Fruit fly (Drosophila melanogaster) whole organism, embryonic: ENCODE measurements around the gene CG42535.

ENCODE experiments used
- Aef1 ChIP-seq: fragments of 200-800 bp; sonication (Bioruptor generic); IDR thresholded peaks from 3 replicates; pipeline ENCODE4 v1.3.6; 2022; ENCODE audit warnings: missing biosample characterization, missing genetic modification characterization
- Awh ChIP-seq: fragments of 200-800 bp; sonication (Bioruptor generic); IDR thresholded peaks from 2 replicates; pipeline ENCODE4, ENCODE4 v1.3.6; 2022; ENCODE audit warnings: missing biosample characterization, missing genetic modification characterization
- CG1024 ChIP-seq: fragments of 200-800 bp; sonication (Bioruptor generic); IDR thresholded peaks from 2 replicates; pipeline ENCODE4 v1.3.6; 2022; ENCODE audit warnings: missing biosample characterization, missing genetic modification characterization
- CG10321 ChIP-seq: fragments of 200-800 bp; sonication (Bioruptor generic); IDR thresholded peaks from 2 replicates; pipeline ENCODE4 v1.3.6; 2022; ENCODE audit warnings: missing biosample characterization, missing genetic modification characterization
- CG10654 ChIP-seq: fragments of 200-800 bp; sonication (Bioruptor generic); optimal IDR thresholded peaks from 2 replicates; lab custom pipeline; 2016; ENCODE audit warnings: missing biosample characterization, missing genetic modification characterization
- CG11723 ChIP-seq: fragments of 200-800 bp; sonication (Bioruptor generic); optimal IDR thresholded peaks from 2 replicates; lab custom pipeline; 2017; ENCODE audit warnings: missing biosample characterization, mild to moderate bottlenecking, missing genetic modification characterization
- CG12071 ChIP-seq: fragments of 200-800 bp; sonication (Bioruptor generic); optimal IDR thresholded peaks from 3 replicates; lab custom pipeline; 2018; ENCODE audit warnings: missing biosample characterization, mild to moderate bottlenecking, missing genetic modification characterization
- CG12104 ChIP-seq: fragments of 200-800 bp; sonication (Bioruptor generic); optimal IDR thresholded peaks from 3 replicates; lab custom pipeline; 2016; ENCODE audit warnings: missing biosample characterization, missing genetic modification characterization
- CG12155 ChIP-seq: fragments of 200-800 bp; sonication (Bioruptor generic); optimal IDR thresholded peaks from 3 replicates; lab custom pipeline; 2016; ENCODE audit warnings: missing biosample characterization, missing genetic modification characterization
- CG12236 ChIP-seq: fragments of 200-800 bp; sonication (Bioruptor generic); optimal IDR thresholded peaks from 2 replicates; lab custom pipeline; 2016; ENCODE audit warnings: missing biosample characterization, missing genetic modification characterization
- CG12769 ChIP-seq: fragments of 200-800 bp; sonication (Bioruptor generic); optimal IDR thresholded peaks from 2 replicates; lab custom pipeline; 2019; ENCODE audit warnings: missing biosample characterization, mild to moderate bottlenecking, missing genetic modification characterization, moderate library complexity
- CG13287 ChIP-seq: fragments of 200-800 bp; sonication (Bioruptor generic); IDR thresholded peaks from 2 replicates; pipeline ENCODE4 v1.3.6; 2022; ENCODE audit warnings: missing biosample characterization, missing genetic modification characterization; ENCODE audit not compliant: partially characterized antibody
- CG15696 ChIP-seq: fragments of 200-800 bp; sonication (Bioruptor generic); optimal IDR thresholded peaks from 2 replicates; lab custom pipeline; 2019; ENCODE audit warnings: missing biosample characterization, mild to moderate bottlenecking, missing genetic modification characterization, moderate library complexity
- CG16813 ChIP-seq: fragments of 200-800 bp; sonication (Bioruptor generic); IDR thresholded peaks from 3 replicates; pipeline ENCODE4 v1.3.6; 2022; ENCODE audit warnings: missing biosample characterization, missing genetic modification characterization; ENCODE audit not compliant: partially characterized antibody
- CG17361 ChIP-seq: fragments of 200-800 bp; sonication (Bioruptor generic); IDR thresholded peaks from 3 replicates; pipeline ENCODE4 v1.3.6; 2022; ENCODE audit warnings: missing biosample characterization, missing genetic modification characterization
- CG18619 ChIP-seq: fragments of 200-800 bp; sonication (Bioruptor generic); optimal IDR thresholded peaks from 3 replicates; lab custom pipeline; 2017; ENCODE audit warnings: missing biosample characterization, mild to moderate bottlenecking, missing genetic modification characterization
- CG2199 ChIP-seq: fragments of 200-800 bp; sonication (Bioruptor generic); IDR thresholded peaks from 3 replicates; pipeline ENCODE4 v1.3.6; 2022; ENCODE audit warnings: missing biosample characterization, missing genetic modification characterization
- CG33213 ChIP-seq: fragments of 200-800 bp; sonication (Bioruptor generic); optimal IDR thresholded peaks from 3 replicates; lab custom pipeline; 2016; ENCODE audit warnings: missing biosample characterization, missing genetic modification characterization
- CG33557 ChIP-seq: fragments of 200-800 bp; sonication (Bioruptor generic); optimal IDR thresholded peaks from 2 replicates; lab custom pipeline; 2019; ENCODE audit warnings: missing biosample characterization, mild to moderate bottlenecking, missing genetic modification characterization, moderate library complexity
- CG3726 ChIP-seq: fragments of 200-800 bp; sonication (Bioruptor generic); IDR thresholded peaks from 3 replicates; pipeline ENCODE4, ENCODE4 v1.3.6; 2022; ENCODE audit warnings: missing biosample characterization, missing genetic modification characterization
- CG3995 ChIP-seq: fragments of 200-800 bp; sonication (Bioruptor generic); optimal IDR thresholded peaks from 3 replicates; lab custom pipeline; 2016; ENCODE audit warnings: missing biosample characterization, missing genetic modification characterization
- CG4404 ChIP-seq: fragments of 200-800 bp; sonication (Bioruptor generic); IDR thresholded peaks from 2 replicates; pipeline ENCODE4 v1.3.6; 2022; ENCODE audit warnings: missing biosample characterization, missing genetic modification characterization
- CG6683 ChIP-seq: fragments of 200-800 bp; sonication (Bioruptor generic); optimal IDR thresholded peaks from 2 replicates; lab custom pipeline; 2017; ENCODE audit warnings: missing biosample characterization, mild to moderate bottlenecking, missing genetic modification characterization, missing genetic modification reagents
- CG8765 ChIP-seq: fragments of 200-800 bp; sonication (Bioruptor generic); IDR thresholded peaks from 2 replicates; pipeline ENCODE4 v1.3.6; 2022; ENCODE audit warnings: missing biosample characterization, missing genetic modification characterization
- CG9817 ChIP-seq: fragments of 200-800 bp; sonication (Bioruptor generic); optimal IDR thresholded peaks from 2 replicates; lab custom pipeline; 2018; ENCODE audit warnings: missing biosample characterization, mild to moderate bottlenecking, missing genetic modification characterization, moderate library complexity
- D ChIP-seq, 2 experiments: fragments of 200-800 bp in 1 of 2; fragments of >200 bp in 1 of 2; sonication (Bioruptor generic) in 1 of 2; optimal IDR thresholded peaks; 2 replicates in 1 of 2; 3 replicates in 1 of 2; lab custom pipeline; 2017; ENCODE audit warnings: mild to moderate bottlenecking in 1 of 2, missing biosample characterization in 1 of 2, missing genetic modification characterization in 1 of 2, missing genetic modification reagents in 1 of 2
- Deaf1 ChIP-seq: fragments of 200-800 bp; optimal IDR thresholded peaks from 3 replicates; lab custom pipeline; 2019; ENCODE audit warnings: missing biosample characterization, mild to moderate bottlenecking, missing genetic modification characterization, moderate library complexity
- Dfd ChIP-seq, 2 experiments: fragments of >200 bp; optimal IDR thresholded peaks; 2 replicates each; lab custom pipeline; 2017; ENCODE audit warnings: missing biosample characterization in 2 of 2, missing genetic modification characterization in 2 of 2
- Dip3 ChIP-seq: fragments of 200-800 bp; sonication (Bioruptor generic); optimal IDR thresholded peaks from 3 replicates; lab custom pipeline; 2016; ENCODE audit warnings: missing biosample characterization, missing genetic modification characterization
- Doc3 ChIP-seq: fragments of 200-800 bp; sonication (Bioruptor generic); IDR thresholded peaks from 3 replicates; pipeline ENCODE4 v1.3.6; 2022; ENCODE audit warnings: missing biosample characterization, missing genetic modification characterization; ENCODE audit not compliant: partially characterized antibody
- Drgx ChIP-seq: fragments of 200-800 bp; sonication (Bioruptor generic); IDR thresholded peaks from 2 replicates; pipeline ENCODE4 v1.3.6; 2022; ENCODE audit warnings: missing biosample characterization, missing genetic modification characterization
- HLH54F ChIP-seq: fragments of 200-800 bp; sonication (Bioruptor generic); optimal IDR thresholded peaks from 3 replicates; lab custom pipeline; 2016; ENCODE audit warnings: missing biosample characterization, missing genetic modification characterization
- HLHmδ ChIP-seq: fragments of 200-800 bp; sonication (Bioruptor generic); optimal IDR thresholded peaks from 2 replicates; lab custom pipeline; 2018; ENCODE audit warnings: missing biosample characterization, mild to moderate bottlenecking, missing genetic modification characterization, moderate library complexity
- Hmr ChIP-seq: fragments of 200-800 bp; sonication (Bioruptor generic); optimal IDR thresholded peaks from 3 replicates; lab custom pipeline; 2017; ENCODE audit warnings: mild to moderate bottlenecking, missing biosample characterization, missing genetic modification reagents, missing genetic modification characterization
- Hmx ChIP-seq: fragments of 200-800 bp; sonication (Bioruptor generic); optimal IDR thresholded peaks from 2 replicates; lab custom pipeline; 2016; ENCODE audit warnings: missing biosample characterization, missing genetic modification characterization
- Lim3 ChIP-seq: fragments of 200-800 bp; sonication (Bioruptor generic); IDR thresholded peaks from 2 replicates; pipeline ENCODE4 v1.3.6; 2022; ENCODE audit warnings: missing biosample characterization, missing genetic modification characterization
- Max ChIP-seq: fragments of 200-800 bp; sonication (Bioruptor generic); optimal IDR thresholded peaks from 2 replicates; lab custom pipeline; 2016; ENCODE audit warnings: missing biosample characterization, mild to moderate bottlenecking, missing genetic modification characterization
- Nf-YC ChIP-seq: fragments of 200-800 bp; optimal IDR thresholded peaks from 3 replicates; lab custom pipeline; 2019; ENCODE audit warnings: missing biosample characterization, mild to moderate bottlenecking, missing genetic modification characterization, moderate library complexity
- amos ChIP-seq: fragments of 200-800 bp; sonication (Bioruptor generic); IDR thresholded peaks from 2 replicates; pipeline ENCODE4 v1.3.6; 2022; ENCODE audit warnings: missing biosample characterization, missing genetic modification characterization; ENCODE audit not compliant: partially characterized antibody
- crol ChIP-seq: fragments of 200-800 bp; sonication (Bioruptor generic); IDR thresholded peaks from 2 replicates; pipeline ENCODE4 v1.3.6; 2022; ENCODE audit warnings: missing biosample characterization, missing genetic modification characterization
- ewg ChIP-seq: fragments of 200-800 bp; sonication (Bioruptor generic); optimal IDR thresholded peaks from 3 replicates; lab custom pipeline; 2017; ENCODE audit warnings: mild to moderate bottlenecking, missing biosample characterization, missing genetic modification reagents, missing genetic modification characterization
- gce ChIP-seq: fragments of 200-800 bp; sonication (Bioruptor generic); IDR thresholded peaks from 3 replicates; pipeline ENCODE4 v1.3.6; 2022; ENCODE audit warnings: missing biosample characterization, missing genetic modification characterization
- hkb ChIP-seq, 2 experiments: fragments of 200-800 bp in 1 of 2; fragments of >200 bp in 1 of 2; sonication (Bioruptor generic) in 1 of 2; IDR thresholded peaks in 1 of 2; optimal IDR thresholded peaks in 1 of 2; 2 replicates each; pipeline versions ENCODE4 v1.3.6 to Lab custom; 2017 to 2022; ENCODE audit warnings: missing biosample characterization in 1 of 2, missing genetic modification characterization in 1 of 2
- kni ChIP-seq: fragments of 200-800 bp; sonication (Bioruptor generic); optimal IDR thresholded peaks from 3 replicates; lab custom pipeline; 2017; ENCODE audit warnings: mild to moderate bottlenecking, missing biosample characterization, missing genetic modification reagents, missing genetic modification characterization
- salm ChIP-seq: fragments of 200-800 bp; sonication (Bioruptor generic); optimal IDR thresholded peaks from 2 replicates; lab custom pipeline; 2018; ENCODE audit warnings: missing biosample characterization, mild to moderate bottlenecking, missing genetic modification characterization
- sd ChIP-seq: fragments of 200-800 bp; sonication (Bioruptor generic); optimal IDR thresholded peaks from 3 replicates; lab custom pipeline; 2018; ENCODE audit warnings: missing biosample characterization, mild to moderate bottlenecking, missing genetic modification characterization, moderate library complexity
- sens ChIP-seq: fragments of 200-800 bp; sonication (Bioruptor generic); peaks from one replicate; lab custom pipeline; 2016; ENCODE audit warnings: missing biosample characterization, missing genetic modification characterization
- twi ChIP-seq: fragments of 200-800 bp; optimal IDR thresholded peaks from 2 replicates; lab custom pipeline; 2019; ENCODE audit warnings: missing biosample characterization, mild to moderate bottlenecking, missing genetic modification characterization, moderate library complexity
- vvl ChIP-seq: fragments of 200-800 bp; sonication (Bioruptor generic); IDR thresholded peaks from 2 replicates; pipeline ENCODE4 v1.3.6; 2022; ENCODE audit warnings: missing biosample characterization, missing genetic modification characterization
- wdn ChIP-seq: fragments of 200-800 bp; sonication (Bioruptor generic); IDR thresholded peaks from 2 replicates; pipeline ENCODE4 v1.3.6; 2022; ENCODE audit warnings: missing biosample characterization, missing genetic modification characterization

Gene CG42535

DNA sequence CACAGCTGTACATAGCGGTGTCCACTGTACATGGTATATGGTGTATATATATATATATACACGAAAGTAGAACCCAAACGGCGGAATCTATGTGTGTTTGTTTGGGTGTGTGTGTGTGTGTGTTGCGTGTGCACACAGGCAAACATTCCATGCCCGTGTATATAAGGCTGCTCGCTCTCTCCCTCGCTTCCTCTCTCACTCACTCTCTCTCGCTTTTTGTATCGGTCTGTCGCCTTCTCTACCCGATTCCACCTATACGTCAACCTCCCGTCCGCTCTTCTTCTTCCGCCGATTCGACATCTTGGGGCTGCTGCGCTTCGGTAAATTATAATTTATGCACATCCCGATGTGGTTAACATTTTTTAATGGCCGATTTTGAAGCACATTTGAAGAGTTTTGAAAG lies 43.4 kb upstream of the CG42535 start (continued):
- TF ChIP-seq CG12071 (no peak), CG9817 (tag; lab: Kevin White, UChicago) (no peak), CG2199 (GFP tag; lab: Robert Waterston, UW) (peak; percentile 42; the same call in 1 of the 3 replicates), CG10654 (no peak), CG12236 (GFP tag; lab: Kevin White, UChicago) (no peak), amos (GFP tag; lab: Robert Waterston, UW) (no peak), CG6683 (GFP tag; lab: Kevin White, UChicago) (no peak), Dip3 (GFP tag; lab: Kevin White, UChicago) (no peak), twi (no peak), CG33213 (GFP tag; lab: Kevin White, UChicago) (no peak), CG13287 (GFP tag; lab: Robert Waterston, UW) (peak; percentile 21; the same call in 1 of the 2 replicates), CG8765 (no peak), sd (tag; lab: Kevin White, UChicago) (peak; percentile 80), CG18619 (GFP tag; lab: Kevin White, UChicago) (no peak), D (optimal IDR thresholded peaks at IDR 0.05; lab: Kevin White, UChicago) (no peak), D (GFP tag; optimal IDR thresholded peaks at IDR 0.05; lab: Kevin White, UChicago) (no peak), HLH54F (no peak), HLHmδ (GFP tag; lab: Kevin White, UChicago) (peak; percentile 24), CG11723 (GFP tag; lab: Kevin White, UChicago) (no peak), hkb (optimal IDR thresholded peaks at IDR 0.05; lab: Kevin White, UChicago) (no peak), hkb (GFP tag; IDR thresholded peaks at IDR 0.05; lab: Robert Waterston, UW) (no peak), CG16813 (GFP tag; lab: Robert Waterston, UW) (no peak), gce (no peak), CG3995 (no peak), Deaf1 (tag; lab: Kevin White, UChicago) (peak; percentile 64), CG12104 (no peak), Hmr (no peak), Dfd (GFP tag; optimal IDR thresholded peaks at IDR 0.05; lab: Kevin White, UChicago) (no peak), CG10321 (no peak), CG33557 (GFP tag; lab: Kevin White, UChicago) (peak; percentile 13), Doc3 (GFP tag; lab: Robert Waterston, UW) (no peak), CG17361 (GFP tag; lab: Robert Waterston, UW) (no peak), ewg (GFP tag; lab: Kevin White, UChicago) (no peak), CG4404 (GFP tag; lab: Robert Waterston, UW) (no peak), crol (GFP tag; lab: Robert Waterston, UW) (peak; percentile 70), CG12155 (GFP tag; lab: Kevin White, UChicago) (no peak), vvl (peak; percentile 87), Drgx (GFP tag; lab: Robert Waterston, UW) (0 out of 2 replicates have a peak, but pooled peaks have one; percentile 12), Hmx (no peak), Aef1 (GFP tag; lab: Robert Waterston, UW) (no peak), CG3726 (GFP tag; lab: Robert Waterston, UW) (no peak), Awh (GFP tag; lab: Robert Waterston, UW) (no peak), Nf-YC (tag; lab: Kevin White, UChicago) (peak; percentile 17), kni (GFP tag; lab: Kevin White, UChicago) (peak; percentile 50), CG15696 (tag; lab: Kevin White, UChicago) (no peak), CG1024 (no peak), Max (GFP tag; lab: Kevin White, UChicago) (no peak), salm (tag; lab: Kevin White, UChicago) (peak; percentile 27), Lim3 (GFP tag; lab: Robert Waterston, UW) (no peak), sens (peak; percentile 89), CG12769 (tag; lab: Kevin White, UChicago) (peak; percentile 58), wdn (GFP tag; lab: Robert Waterston, UW) (no peak)
